Fruit fly (Drosophila melanogaster) whole organism, prepupa: ENCODE measurements around the gene STUB1.

ENCODE experiments used
- CG1621 ChIP-seq: fragments of 200-800 bp; sonication (Bioruptor generic); optimal IDR thresholded peaks from 3 replicates; lab custom pipeline; 2018; ENCODE audit warnings: missing biosample characterization, mild to moderate bottlenecking, missing genetic modification characterization
- CG16779 ChIP-seq: fragments of 200-800 bp; sonication (Bioruptor generic); optimal IDR thresholded peaks from 3 replicates; lab custom pipeline; 2017; ENCODE audit warnings: missing biosample characterization, mild to moderate bottlenecking, missing genetic modification characterization
- CG4318 ChIP-seq: fragments of 200-800 bp; sonication (Bioruptor generic); optimal IDR thresholded peaks from 3 replicates; lab custom pipeline; 2017; ENCODE audit warnings: missing biosample characterization, mild to moderate bottlenecking, missing genetic modification characterization
- CG6276 ChIP-seq: fragments of 200-800 bp; sonication (Bioruptor generic); optimal IDR thresholded peaks from 2 replicates; lab custom pipeline; 2017; ENCODE audit warnings: missing biosample characterization, mild to moderate bottlenecking, missing genetic modification characterization
- CG7368 ChIP-seq: fragments of 200-800 bp; sonication (Bioruptor generic); optimal IDR thresholded peaks from 3 replicates; lab custom pipeline; 2016; ENCODE audit warnings: missing biosample characterization, missing genetic modification characterization
- Eip93F ChIP-seq: fragments of 200-800 bp; sonication (Bioruptor generic); optimal IDR thresholded peaks from 2 replicates; lab custom pipeline; 2016; ENCODE audit warnings: missing biosample characterization, mild to moderate bottlenecking, missing genetic modification characterization
- Gug ChIP-seq: fragments of 200-800 bp; sonication (Bioruptor generic); IDR thresholded peaks from 2 replicates; pipeline ENCODE4 v1.3.6; 2022; ENCODE audit warnings: missing biosample characterization, missing genetic modification characterization
- Hr4 ChIP-seq: fragments of 200-800 bp; sonication (Bioruptor generic); optimal IDR thresholded peaks from 3 replicates; lab custom pipeline; 2016; ENCODE audit warnings: missing biosample characterization, missing genetic modification characterization
- Lpt ChIP-seq: fragments of 200-800 bp; sonication (Bioruptor generic); optimal IDR thresholded peaks from 3 replicates; lab custom pipeline; 2016; ENCODE audit warnings: missing biosample characterization, missing genetic modification characterization
- Sox15 ChIP-seq: fragments of 200-800 bp; sonication (Bioruptor generic); optimal IDR thresholded peaks from 3 replicates; lab custom pipeline; 2016; ENCODE audit warnings: missing biosample characterization, missing genetic modification characterization
- dac ChIP-seq: fragments of 200-800 bp; sonication (Bioruptor generic); optimal IDR thresholded peaks from 2 replicates; lab custom pipeline; 2017; ENCODE audit warnings: missing biosample characterization, mild to moderate bottlenecking, missing genetic modification characterization
- esn ChIP-seq: fragments of 200-800 bp; sonication (Bioruptor generic); optimal IDR thresholded peaks from 2 replicates; lab custom pipeline; 2016; ENCODE audit warnings: missing biosample characterization, mild to moderate bottlenecking, missing genetic modification characterization, moderate library complexity
- net ChIP-seq: fragments of 200-800 bp; sonication (Bioruptor generic); optimal IDR thresholded peaks from 3 replicates; lab custom pipeline; 2016; ENCODE audit warnings: missing biosample characterization, missing genetic modification characterization
- vri ChIP-seq: fragments of 200-800 bp; sonication (Bioruptor generic); optimal IDR thresholded peaks from 3 replicates; lab custom pipeline; 2016; ENCODE audit warnings: missing biosample characterization, mild to moderate bottlenecking, missing genetic modification characterization

dm6 chr2L:10425599-10425998 lies 11.7 kb upstream of the STUB1 start:
- TF ChIP-seq CG6276 (GFP tag; lab: Kevin White, UChicago): no peak
- no peak for TF ChIP-seq Lpt
- no peak for TF ChIP-seq Gug
- TF ChIP-seq vri: no peak
- TF ChIP-seq Sox15 (GFP tag; lab: Kevin White, UChicago): no peak
- no peak for TF ChIP-seq esn (GFP tag; lab: Kevin White, UChicago)
- TF ChIP-seq Eip93F (GFP tag; lab: Kevin White, UChicago): no peak
- TF ChIP-seq CG16779 (tag; lab: Kevin White, UChicago): no peak
- no peak for TF ChIP-seq net (GFP tag; lab: Kevin White, UChicago)
- no peak for TF ChIP-seq CG7368
- TF ChIP-seq dac (GFP tag; lab: Kevin White, UChicago): no peak
- no peak for TF ChIP-seq Hr4
- TF ChIP-seq CG1621 (tag; lab: Kevin White, UChicago): no peak
- TF ChIP-seq CG4318 (GFP tag; lab: Kevin White, UChicago): no peak
